Worm (Caenorhabditis elegans): ENCODE measurements around the gene F53C3.1.

F53C3.1 gene

ce11 chrII:3906615-3907190 is 5.1 kb upstream of the F53C3.1 start, which contains the start of the genes F53C3.11 and fbxb-103:
Gene F53C3.11, minus strand, starts transcription at chrII:3906715.
Gene fbxb-103, plus strand, starts transcription at chrII:3907140.
- TF ChIP-seq elt-3 (tag; optimal IDR thresholded peaks at IDR 0.05) = no peak
- no peak for TF ChIP-seq M03D4.4 (tag; optimal IDR thresholded peaks at IDR 0.05)
- TF ChIP-seq mls-2 (tag; optimal IDR thresholded peaks at IDR 0.05) = no peak
- no peak for TF ChIP-seq mep-1 (tag; optimal IDR thresholded peaks at IDR 0.05)
- TF ChIP-seq ceh-83 (GFP tag; optimal IDR thresholded peaks at IDR 0.05) = no peak
- no peak for TF ChIP-seq lin-13 (tag; optimal IDR thresholded peaks at IDR 0.05)
- TF ChIP-seq ham-2 (GFP tag; optimal IDR thresholded peaks at IDR 0.05) = no peak
- TF ChIP-seq ces-1 (GFP tag; optimal IDR thresholded peaks at IDR 0.05) = no peak
- no peak for TF ChIP-seq nhr-237 (tag; optimal IDR thresholded peaks at IDR 0.05)
- no peak for TF ChIP-seq ztf-11 (tag; optimal IDR thresholded peaks at IDR 0.05)
- TF ChIP-seq drap-1 (GFP tag; optimal IDR thresholded peaks at IDR 0.05) = no peak

- TF ChIP-seq lsy-2 (tag; optimal IDR thresholded peaks at IDR 0.05) (no peak), ceh-39 (tag; optimal IDR thresholded peaks at IDR 0.05) (no peak), unc-39 (tag; optimal IDR thresholded peaks at IDR 0.05) (no peak), sptf-1 (tag; optimal IDR thresholded peaks at IDR 0.05) (no peak), drap-1 (GFP tag; optimal IDR thresholded peaks at IDR 0.05) (no peak), nhr-12 (tag; optimal IDR thresholded peaks at IDR 0.05) (no peak), snpc-4 (tag; optimal IDR thresholded peaks at IDR 0.05) (no peak), lin-32 (GFP tag; optimal IDR thresholded peaks at IDR 0.05) (no peak), nhr-2 (tag; optimal IDR thresholded peaks at IDR 0.05) (no peak), hlh-1 (tag; optimal IDR thresholded peaks at IDR 0.05) (no peak)
Observed at ce11 chrII:3908135-3908534, 3.7 kb upstream of the F53C3.1 start.

- TF ChIP-seq drap-1 (GFP tag; optimal IDR thresholded peaks at IDR 0.05) (no peak), bed-3 (GFP tag; optimal IDR thresholded peaks at IDR 0.05) (no peak), nhr-28 (tag; optimal IDR thresholded peaks at IDR 0.05) (no peak), nhr-12 (tag; optimal IDR thresholded peaks at IDR 0.05) (no peak), pha-4 (tag; optimal IDR thresholded peaks at IDR 0.05) (no peak), ham-2 (GFP tag; optimal IDR thresholded peaks at IDR 0.05) (no peak), nhr-237 (tag; optimal IDR thresholded peaks at IDR 0.05) (no peak), cnd-1 (tag; optimal IDR thresholded peaks at IDR 0.05) (no peak), unc-120 (tag; optimal IDR thresholded peaks at IDR 0.05; ENCODE audit: poor library complexity, severe bottlenecking) (no peak), ztf-11 (tag; optimal IDR thresholded peaks at IDR 0.05) (no peak), elt-1 (tag; optimal IDR thresholded peaks at IDR 0.05; ENCODE audit: borderline replicate concordance, insufficient read depth) (no peak), mls-2 (tag; optimal IDR thresholded peaks at IDR 0.05) (no peak), ceh-83 (GFP tag; optimal IDR thresholded peaks at IDR 0.05) (no peak), snpc-4 (tag; optimal IDR thresholded peaks at IDR 0.05) (no peak), hlh-1 (tag; optimal IDR thresholded peaks at IDR 0.05) (no peak), nhr-76 (tag; optimal IDR thresholded peaks at IDR 0.05) (no peak), mep-1 (tag; optimal IDR thresholded peaks at IDR 0.05) (no peak), nhr-2 (tag; optimal IDR thresholded peaks at IDR 0.05) (no peak), mab-5 (tag; optimal IDR thresholded peaks at IDR 0.05) (no peak), flh-1 (GFP tag; optimal IDR thresholded peaks at IDR 0.05) (no peak)
Observed at ce11 chrII:3909301-3909700, 2.5 kb upstream of the F53C3.1 start.

- TF ChIP-seq bed-3 (GFP tag; optimal IDR thresholded peaks at IDR 0.05) (no peak), elt-1 (tag; optimal IDR thresholded peaks at IDR 0.05; ENCODE audit: borderline replicate concordance, insufficient read depth) (no peak), unc-39 (tag; optimal IDR thresholded peaks at IDR 0.05) (no peak), hlh-1 (tag; optimal IDR thresholded peaks at IDR 0.05) (no peak), nhr-237 (tag; optimal IDR thresholded peaks at IDR 0.05) (no peak), ham-2 (GFP tag; optimal IDR thresholded peaks at IDR 0.05) (no peak), ceh-43 (GFP tag; optimal IDR thresholded peaks at IDR 0.05) (no peak), ceh-39 (tag; optimal IDR thresholded peaks at IDR 0.05) (no peak), nhr-28 (tag; optimal IDR thresholded peaks at IDR 0.05) (no peak), unc-62 (GFP tag; optimal IDR thresholded peaks at IDR 0.05) (no peak), mep-1 (tag; optimal IDR thresholded peaks at IDR 0.05) (no peak), ztf-11 (tag; optimal IDR thresholded peaks at IDR 0.05) (no peak), pha-4 (tag; optimal IDR thresholded peaks at IDR 0.05) (no peak), M03D4.4 (tag; optimal IDR thresholded peaks at IDR 0.05) (no peak), nhr-2 (tag; optimal IDR thresholded peaks at IDR 0.05) (no peak), blmp-1 (tag; optimal IDR thresholded peaks at IDR 0.05) (no peak)
Observed at ce11 chrII:3910737-3911136, 1.1 kb upstream of the F53C3.1 start, which contains the start of gene bcmo-2. Gene bcmo-2, minus strand, starts transcription at chrII:3910837.
